Fruit fly (Drosophila melanogaster): ENCODE results near the gene CG1271.

The CG1271 gene

DNA sequence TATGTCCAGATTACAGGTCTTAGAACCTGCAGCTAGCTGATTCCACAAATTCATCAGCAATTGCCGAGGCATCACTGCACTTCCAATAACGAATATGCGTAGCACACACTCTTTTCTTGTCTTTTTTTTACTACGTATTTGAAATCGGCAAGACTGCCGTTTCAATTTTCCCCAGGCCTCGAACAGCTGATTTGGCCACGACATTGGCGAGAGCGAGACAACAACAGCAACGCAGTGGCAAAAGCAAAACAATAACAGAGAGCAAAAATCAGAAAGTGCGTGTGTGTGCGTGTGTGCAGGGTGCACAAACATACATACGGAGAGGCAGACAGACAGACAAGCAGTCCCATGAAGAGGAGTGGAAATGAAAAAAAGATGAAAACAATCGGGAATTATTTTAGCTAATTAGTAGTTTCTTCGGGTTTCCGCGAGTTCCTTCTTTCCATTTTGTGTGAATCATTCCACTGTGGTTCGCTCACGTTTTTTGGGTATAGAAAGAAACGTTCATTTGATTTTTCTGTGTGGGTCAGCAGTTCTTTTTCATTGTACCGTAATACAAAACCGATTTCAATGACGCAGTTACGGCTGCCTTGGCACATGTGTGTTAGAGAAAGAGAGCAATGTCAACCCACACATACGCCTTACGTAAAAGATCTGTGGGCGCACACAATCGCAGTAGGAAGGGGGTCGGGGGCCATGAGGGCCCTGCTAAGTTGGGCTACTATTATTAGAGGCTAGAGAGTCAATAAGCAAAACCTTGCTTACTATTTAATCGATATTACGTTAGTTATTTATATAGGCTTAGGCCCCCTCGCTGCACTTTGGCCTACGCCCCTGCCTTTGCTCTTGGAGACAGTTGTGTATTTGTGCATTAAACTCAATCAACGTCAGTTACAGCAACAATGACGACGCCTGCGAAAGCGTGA, 8.0 kb downstream of the CG1271 start (continued):
- TF ChIP-seq sens (GFP tag) (peak; percentile 100), Adf1 (GFP tag; IDR thresholded peaks at IDR 0.05) (peak; percentile 89), grau (tag; optimal IDR thresholded peaks at IDR 0.05) (peak; percentile 97), Vsx1 (GFP tag; optimal IDR thresholded peaks at IDR 0.05) (peak; percentile 92), pan (optimal IDR thresholded peaks at IDR 0.05) (no peak), pan (GFP tag; optimal IDR thresholded peaks at IDR 0.05 in 1 of 2, IDR thresholded peaks at IDR 0.05 in 1 of 2) (peak in 1 of 2 experiments; percentile 100), CG9437 (GFP tag; optimal IDR thresholded peaks at IDR 0.05) (peak; percentile 97), CG4282 (GFP tag; optimal IDR thresholded peaks at IDR 0.05) (peak; percentile 97), cad (GFP tag; optimal IDR thresholded peaks at IDR 0.05) (no peak), CG6854 (GFP tag; optimal IDR thresholded peaks at IDR 0.05) (peak; percentile 96), Ada2b (GFP tag; IDR thresholded peaks at IDR 0.05) (peak; percentile 99), Usf (GFP tag; optimal IDR thresholded peaks at IDR 0.05) (peak; percentile 98), eyg (GFP tag; optimal IDR thresholded peaks at IDR 0.05) (peak; percentile 98), HHEX (GFP tag; optimal IDR thresholded peaks at IDR 0.05) (peak; percentile 99), zfh2 (GFP tag; optimal IDR thresholded peaks at IDR 0.05) (peak; percentile 99), Nf-YB (GFP tag; optimal IDR thresholded peaks at IDR 0.05) (peak; percentile 76), jumu (GFP tag; optimal IDR thresholded peaks at IDR 0.05) (peak; percentile 99), sima (GFP tag; optimal IDR thresholded peaks at IDR 0.05) (peak; percentile 93), Xrp1 (GFP tag; IDR thresholded peaks at IDR 0.05) (peak; percentile 99), peb (GFP tag; IDR thresholded peaks at IDR 0.05) (peak; percentile 97), chif (GFP tag; optimal IDR thresholded peaks at IDR 0.05) (peak; percentile 99), Six4 (GFP tag; optimal IDR thresholded peaks at IDR 0.05) (peak; percentile 96), CG18764 (GFP tag; optimal IDR thresholded peaks at IDR 0.05) (peak; percentile 96), HmgD (GFP tag; optimal IDR thresholded peaks at IDR 0.05) (peak; percentile 97), CG15073 (GFP tag; optimal IDR thresholded peaks at IDR 0.05) (peak; percentile 89), HmgZ (tag; optimal IDR thresholded peaks at IDR 0.05) (peak; percentile 99), Mad (GFP tag; optimal IDR thresholded peaks at IDR 0.05) (peak; percentile 98), CG6175 (GFP tag; IDR thresholded peaks at IDR 0.05) (peak; percentile 98), vvl (GFP tag; IDR thresholded peaks at IDR 0.05) (peak; percentile 99), croc (GFP tag; conservative IDR thresholded peaks at IDR 0.05) (peak; percentile 98), CG4617 (GFP tag; optimal IDR thresholded peaks at IDR 0.05; ENCODE audit: borderline replicate concordance) (peak; percentile 98), HLH4C (GFP tag; IDR thresholded peaks at IDR 0.05; ENCODE audit: partially characterized antibody) (no peak), CG7786 (GFP tag; optimal IDR thresholded peaks at IDR 0.05) (peak; percentile 99), az2 (GFP tag; optimal IDR thresholded peaks at IDR 0.05) (peak; percentile 99), dmrt11E (tag; optimal IDR thresholded peaks at IDR 0.05) (peak; percentile 92), CG10462 (GFP tag; optimal IDR thresholded peaks at IDR 0.05) (peak; percentile 96), pfk (GFP tag; optimal IDR thresholded peaks at IDR 0.05) (peak; percentile 63), schlank (tag; optimal IDR thresholded peaks at IDR 0.05) (peak; percentile 98), Eip74EF (GFP tag; optimal IDR thresholded peaks at IDR 0.05) (peak in 1 of 2 experiments; percentile 94), CG11504 (tag; optimal IDR thresholded peaks at IDR 0.05) (peak; percentile 97), Gug (GFP tag; IDR thresholded peaks at IDR 0.05) (peak; percentile 100), nerfin-2 (GFP tag; IDR thresholded peaks at IDR 0.05; ENCODE audit: partially characterized antibody) (no peak), Drgx (GFP tag; IDR thresholded peaks at IDR 0.05) (peak; percentile 100), Nf-YC (tag; optimal IDR thresholded peaks at IDR 0.05) (peak; percentile 81), E2f2 (GFP tag; IDR thresholded peaks at IDR 0.05) (peak; percentile 89), CG30403 (GFP tag; optimal IDR thresholded peaks at IDR 0.05) (peak; percentile 99), ash1 (GFP tag; optimal IDR thresholded peaks at IDR 0.05) (peak; percentile 97), CG7745 (tag; optimal IDR thresholded peaks at IDR 0.05) (peak; percentile 57), CG9876 (GFP tag; optimal IDR thresholded peaks at IDR 0.05) (peak; percentile 97)
